Worm (Caenorhabditis elegans): ENCODE measurements around the gene sid-2.

- TF ChIP-seq ceh-13 (GFP tag; optimal IDR thresholded peaks at IDR 0.05) (no peak), hmg-4 (GFP tag; optimal IDR thresholded peaks at IDR 0.05) (no peak), ama-1 (optimal IDR thresholded peaks at IDR 0.05) (no peak)
Observed at ce11 chrIII:13644279-13644678, 35.0 kb upstream of the sid-2 start.

Measured in whole organism, early embryonic.